Fruit fly (Drosophila melanogaster) whole organism, prepupa: ENCODE results near the gene MED4.
A peak's percentile ranks its signal among the peaks of the same experiment; 100 is the strongest.

Source experiments
- Blimp-1 ChIP-seq: fragments of 200-800 bp; sonication (Bioruptor generic); optimal IDR thresholded peaks from 3 replicates; lab custom pipeline; 2017; ENCODE audit warnings: missing biosample characterization, missing genetic modification characterization, mild to moderate bottlenecking, moderate library complexity, missing genetic modification reagents
- CG10669 ChIP-seq: fragments of 200-800 bp; sonication (Bioruptor generic); optimal IDR thresholded peaks from 3 replicates; lab custom pipeline; 2018; ENCODE audit warnings: missing biosample characterization, mild to moderate bottlenecking, missing genetic modification characterization, moderate library complexity
- CG11294 ChIP-seq: fragments of 200-800 bp; sonication (Bioruptor generic); IDR thresholded peaks from 2 replicates; pipeline ENCODE4 v1.3.6; 2022; ENCODE audit warnings: missing biosample characterization, missing genetic modification characterization
- CG11762 ChIP-seq: fragments of 200-800 bp; sonication (Bioruptor generic); optimal IDR thresholded peaks from 3 replicates; lab custom pipeline; 2016; ENCODE audit warnings: missing biosample characterization, missing genetic modification characterization; ENCODE audit not compliant: insufficient read depth
- CG11902 ChIP-seq: fragments of 200-800 bp; sonication (Bioruptor generic); optimal IDR thresholded peaks from 3 replicates; lab custom pipeline; 2016; ENCODE audit warnings: missing biosample characterization, missing genetic modification characterization
- CG15336 ChIP-seq: fragments of 200-800 bp; sonication (Bioruptor generic); IDR thresholded peaks from 2 replicates; pipeline ENCODE4 v1.3.6; 2022; ENCODE audit warnings: missing biosample characterization, missing genetic modification characterization
- CG1621 ChIP-seq: fragments of 200-800 bp; sonication (Bioruptor generic); optimal IDR thresholded peaks from 3 replicates; lab custom pipeline; 2018; ENCODE audit warnings: missing biosample characterization, mild to moderate bottlenecking, missing genetic modification characterization
- CG16779 ChIP-seq: fragments of 200-800 bp; sonication (Bioruptor generic); optimal IDR thresholded peaks from 3 replicates; lab custom pipeline; 2017; ENCODE audit warnings: missing biosample characterization, mild to moderate bottlenecking, missing genetic modification characterization
- CG32006 ChIP-seq: fragments of 200-800 bp; sonication (Bioruptor generic); optimal IDR thresholded peaks from 3 replicates; lab custom pipeline; 2017; ENCODE audit warnings: missing biosample characterization, mild to moderate bottlenecking, missing genetic modification characterization
- CG3919 ChIP-seq: fragments of 200-800 bp; sonication (Bioruptor generic); optimal IDR thresholded peaks from 3 replicates; lab custom pipeline; 2016; ENCODE audit warnings: missing biosample characterization, missing genetic modification characterization
- CG4318 ChIP-seq: fragments of 200-800 bp; sonication (Bioruptor generic); optimal IDR thresholded peaks from 3 replicates; lab custom pipeline; 2017; ENCODE audit warnings: missing biosample characterization, mild to moderate bottlenecking, missing genetic modification characterization
- CG6163 ChIP-seq: fragments of 200-800 bp; sonication (Bioruptor generic); IDR thresholded peaks from 3 replicates; pipeline ENCODE4 v1.3.6; 2022; ENCODE audit warnings: missing biosample characterization, missing genetic modification characterization
- CG6276 ChIP-seq: fragments of 200-800 bp; sonication (Bioruptor generic); optimal IDR thresholded peaks from 2 replicates; lab custom pipeline; 2017; ENCODE audit warnings: missing biosample characterization, mild to moderate bottlenecking, missing genetic modification characterization
- CG6792 ChIP-seq: fragments of 200-800 bp; sonication (Bioruptor generic); optimal IDR thresholded peaks from 3 replicates; lab custom pipeline; 2016; ENCODE audit warnings: missing biosample characterization, missing genetic modification characterization
- CG6808 ChIP-seq: fragments of 200-800 bp; sonication (Bioruptor generic); optimal IDR thresholded peaks from 3 replicates; lab custom pipeline; 2017; ENCODE audit warnings: missing biosample characterization, missing genetic modification characterization, mild to moderate bottlenecking, moderate library complexity, missing genetic modification reagents
- CG6854 ChIP-seq: fragments of 200-800 bp; sonication (Bioruptor generic); optimal IDR thresholded peaks from 2 replicates; lab custom pipeline; 2017; ENCODE audit warnings: missing biosample characterization, mild to moderate bottlenecking, missing genetic modification characterization
- CG7368 ChIP-seq: fragments of 200-800 bp; sonication (Bioruptor generic); optimal IDR thresholded peaks from 3 replicates; lab custom pipeline; 2016; ENCODE audit warnings: missing biosample characterization, missing genetic modification characterization
- CG8119 ChIP-seq: fragments of 200-800 bp; sonication (Bioruptor generic); IDR thresholded peaks from 3 replicates; pipeline ENCODE4 v1.3.6; 2022; ENCODE audit warnings: missing biosample characterization, missing genetic modification characterization
- CG8319 ChIP-seq: fragments of 200-800 bp; sonication (Bioruptor generic); optimal IDR thresholded peaks from 3 replicates; lab custom pipeline; 2016; ENCODE audit warnings: missing biosample characterization, missing genetic modification characterization
- CG8632 ChIP-seq: fragments of 200-800 bp; sonication (Bioruptor generic); optimal IDR thresholded peaks from 3 replicates; lab custom pipeline; 2016; ENCODE audit warnings: missing biosample characterization, missing genetic modification characterization
- Eip75B ChIP-seq: fragments of 200-800 bp; sonication (Bioruptor generic); optimal IDR thresholded peaks from 3 replicates; lab custom pipeline; 2016; ENCODE audit warnings: missing biosample characterization, missing genetic modification characterization
- Eip78C ChIP-seq: fragments of 200-800 bp; sonication (Bioruptor generic); peaks from one replicate; lab custom pipeline; 2016; ENCODE audit warnings: missing biosample characterization, missing genetic modification characterization
- Ets21C ChIP-seq: fragments of 200-800 bp; sonication (Bioruptor generic); optimal IDR thresholded peaks from 3 replicates; lab custom pipeline; 2016; ENCODE audit warnings: missing biosample characterization, missing genetic modification characterization
- Gug ChIP-seq: fragments of 200-800 bp; sonication (Bioruptor generic); IDR thresholded peaks from 2 replicates; pipeline ENCODE4 v1.3.6; 2022; ENCODE audit warnings: missing biosample characterization, missing genetic modification characterization
- Hr39 ChIP-seq: fragments of 200-800 bp; sonication (Bioruptor generic); optimal IDR thresholded peaks from 2 replicates; lab custom pipeline; 2016; ENCODE audit warnings: missing biosample characterization, missing genetic modification characterization
- Hr4 ChIP-seq: fragments of 200-800 bp; sonication (Bioruptor generic); optimal IDR thresholded peaks from 3 replicates; lab custom pipeline; 2016; ENCODE audit warnings: missing biosample characterization, missing genetic modification characterization
- Met ChIP-seq: fragments of 200-800 bp; sonication (Bioruptor generic); optimal IDR thresholded peaks from 3 replicates; lab custom pipeline; 2016; ENCODE audit warnings: missing biosample characterization, missing genetic modification characterization
- OdsH ChIP-seq: fragments of 200-800 bp; sonication (Bioruptor generic); optimal IDR thresholded peaks from 3 replicates; lab custom pipeline; 2016; ENCODE audit warnings: missing biosample characterization, missing genetic modification characterization
- Smox ChIP-seq: fragments of 200-800 bp; sonication (Bioruptor generic); optimal IDR thresholded peaks from 3 replicates; lab custom pipeline; 2016; ENCODE audit warnings: missing biosample characterization, missing genetic modification characterization
- Sox102F ChIP-seq: fragments of 200-800 bp; sonication (Bioruptor generic); optimal IDR thresholded peaks from 2 replicates; lab custom pipeline; 2016; ENCODE audit warnings: missing biosample characterization, mild to moderate bottlenecking, missing genetic modification characterization
- Sox15 ChIP-seq: fragments of 200-800 bp; sonication (Bioruptor generic); optimal IDR thresholded peaks from 3 replicates; lab custom pipeline; 2016; ENCODE audit warnings: missing biosample characterization, missing genetic modification characterization
- acj6 ChIP-seq: fragments of 200-800 bp; sonication (Bioruptor generic); optimal IDR thresholded peaks from 3 replicates; lab custom pipeline; 2016; ENCODE audit warnings: missing biosample characterization, missing genetic modification characterization
- cyc ChIP-seq: fragments of 200-800 bp; sonication (Bioruptor generic); optimal IDR thresholded peaks from 3 replicates; lab custom pipeline; 2016; ENCODE audit warnings: missing biosample characterization, missing genetic modification characterization
- eg ChIP-seq: fragments of 200-800 bp; sonication (Bioruptor generic); IDR thresholded peaks from 3 replicates; pipeline ENCODE4 v1.3.6; 2022; ENCODE audit warnings: missing biosample characterization, missing genetic modification characterization
- esn ChIP-seq: fragments of 200-800 bp; sonication (Bioruptor generic); optimal IDR thresholded peaks from 2 replicates; lab custom pipeline; 2016; ENCODE audit warnings: missing biosample characterization, mild to moderate bottlenecking, missing genetic modification characterization, moderate library complexity
- fd59A ChIP-seq: fragments of 200-800 bp; sonication (Bioruptor generic); optimal IDR thresholded peaks from 2 replicates; lab custom pipeline; 2017; ENCODE audit warnings: missing biosample characterization, mild to moderate bottlenecking, missing genetic modification characterization, missing genetic modification reagents
- fd85E ChIP-seq: fragments of 200-800 bp; sonication (Bioruptor generic); optimal IDR thresholded peaks from 3 replicates; lab custom pipeline; 2016; ENCODE audit warnings: missing biosample characterization, missing genetic modification characterization
- lz ChIP-seq: fragments of 200-800 bp; sonication (Bioruptor generic); optimal IDR thresholded peaks from 3 replicates; lab custom pipeline; 2016; ENCODE audit warnings: missing biosample characterization, missing genetic modification characterization
- net ChIP-seq: fragments of 200-800 bp; sonication (Bioruptor generic); optimal IDR thresholded peaks from 3 replicates; lab custom pipeline; 2016; ENCODE audit warnings: missing biosample characterization, missing genetic modification characterization
- pdm3 ChIP-seq: fragments of 200-800 bp; sonication (Bioruptor generic); optimal IDR thresholded peaks from 3 replicates; lab custom pipeline; 2016; ENCODE audit warnings: missing biosample characterization, missing genetic modification characterization
- salr ChIP-seq, 2 experiments: fragments of 200-800 bp; sonication (Bioruptor generic); optimal IDR thresholded peaks; 3 replicates each; lab custom pipeline; 2016 to 2018; ENCODE audit warnings: missing biosample characterization in 2 of 2, missing genetic modification characterization in 2 of 2, mild to moderate bottlenecking in 1 of 2
- spab ChIP-seq: fragments of 200-800 bp; sonication (Bioruptor generic); optimal IDR thresholded peaks from 2 replicates; lab custom pipeline; 2017; ENCODE audit warnings: missing biosample characterization, mild to moderate bottlenecking, missing genetic modification characterization, missing genetic modification reagents
- svp ChIP-seq: fragments of 200-800 bp; sonication (Bioruptor generic); peaks from one replicate; lab custom pipeline; 2016; ENCODE audit warnings: missing biosample characterization, missing genetic modification characterization
- topi ChIP-seq: fragments of 200-800 bp; sonication (Bioruptor generic); optimal IDR thresholded peaks from 3 replicates; lab custom pipeline; 2016; ENCODE audit warnings: missing biosample characterization, missing genetic modification characterization
- vri ChIP-seq: fragments of 200-800 bp; sonication (Bioruptor generic); optimal IDR thresholded peaks from 3 replicates; lab custom pipeline; 2016; ENCODE audit warnings: missing biosample characterization, mild to moderate bottlenecking, missing genetic modification characterization

Gene MED4

DNA sequence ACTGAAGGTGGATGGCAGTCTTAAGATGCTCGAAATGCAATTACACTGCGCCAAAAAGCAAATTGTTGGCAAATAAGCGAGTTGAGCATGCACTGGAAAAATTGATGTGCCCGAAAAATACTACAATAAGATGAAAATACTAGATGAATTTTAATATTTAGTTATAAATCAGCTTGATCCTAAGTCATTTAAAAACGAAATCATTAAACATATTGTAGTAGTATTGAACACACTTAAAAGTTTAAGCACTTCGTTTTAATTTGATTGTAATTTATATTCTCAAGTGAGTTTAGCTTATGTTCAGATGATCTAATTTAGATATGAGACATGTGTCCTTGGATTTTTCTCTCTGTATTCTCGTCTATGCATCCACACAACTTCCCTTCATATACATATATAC lies 12.1 kb upstream of the MED4 start (continued):
- TF ChIP-seq Sox15 (GFP tag; lab: Kevin White, UChicago): no peak
- peak; percentile 45 for TF ChIP-seq CG6276 (GFP tag; lab: Kevin White, UChicago)
- TF ChIP-seq CG8319: peak; percentile 30
- peak; percentile 28 for TF ChIP-seq CG6792 (GFP tag; lab: Kevin White, UChicago)
- no peak for TF ChIP-seq lz (GFP tag; lab: Kevin White, UChicago)
- no peak for TF ChIP-seq Smox (GFP tag; lab: Kevin White, UChicago)
- TF ChIP-seq fd85E (GFP tag; lab: Kevin White, UChicago): no peak
- TF ChIP-seq CG6808: peak; percentile 71
- TF ChIP-seq Gug (GFP tag; lab: Robert Waterston, UW): peak; percentile 15; the same call in 1 of the 2 replicates
- TF ChIP-seq Hr39 (GFP tag; lab: Kevin White, UChicago): peak; percentile 7
- peak; percentile 41 for TF ChIP-seq CG11902 (GFP tag; lab: Kevin White, UChicago)
- TF ChIP-seq fd59A (GFP tag; lab: Kevin White, UChicago): peak; percentile 21
- peak; percentile 25 for TF ChIP-seq Eip75B
- peak; percentile 35 for TF ChIP-seq CG7368 (GFP tag; lab: Kevin White, UChicago)
- peak; percentile 60 for TF ChIP-seq svp
- TF ChIP-seq CG11762 (GFP tag; lab: Kevin White, UChicago): peak; percentile 43
- TF ChIP-seq Ets21C (GFP tag; lab: Kevin White, UChicago): no peak
- TF ChIP-seq CG3919 (GFP tag; lab: Kevin White, UChicago): peak; percentile 65
- TF ChIP-seq pdm3: peak; percentile 32

DNA sequence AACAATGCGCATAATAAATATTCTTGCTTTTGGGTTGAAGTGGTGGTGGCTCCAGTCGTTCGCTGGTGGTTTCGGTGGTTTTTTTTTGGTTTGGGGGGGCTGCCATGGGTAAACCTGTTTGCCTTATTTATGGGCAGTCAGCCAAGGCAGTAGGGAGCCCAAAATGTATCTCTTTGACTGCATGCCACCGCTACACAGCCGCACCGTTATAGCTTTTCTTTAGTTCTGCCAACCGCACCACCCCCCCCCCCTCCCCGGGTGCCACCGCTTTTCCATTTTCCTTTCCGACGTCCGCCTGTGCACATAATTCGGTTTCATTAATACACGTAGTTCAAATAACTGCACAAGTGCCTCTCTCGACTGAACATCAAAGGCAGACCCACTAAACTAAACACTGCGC lies 7.9 kb upstream of the MED4 start:
- no peak for TF ChIP-seq CG15336 (GFP tag; lab: Robert Waterston, UW)
- no peak for TF ChIP-seq CG8319
- 0 out of 3 replicates have a peak, but pooled peaks have one; percentile 42 for TF ChIP-seq eg
- no peak for TF ChIP-seq CG16779 (tag; lab: Kevin White, UChicago)
- no peak for TF ChIP-seq CG11294 (GFP tag; lab: Robert Waterston, UW)

DNA sequence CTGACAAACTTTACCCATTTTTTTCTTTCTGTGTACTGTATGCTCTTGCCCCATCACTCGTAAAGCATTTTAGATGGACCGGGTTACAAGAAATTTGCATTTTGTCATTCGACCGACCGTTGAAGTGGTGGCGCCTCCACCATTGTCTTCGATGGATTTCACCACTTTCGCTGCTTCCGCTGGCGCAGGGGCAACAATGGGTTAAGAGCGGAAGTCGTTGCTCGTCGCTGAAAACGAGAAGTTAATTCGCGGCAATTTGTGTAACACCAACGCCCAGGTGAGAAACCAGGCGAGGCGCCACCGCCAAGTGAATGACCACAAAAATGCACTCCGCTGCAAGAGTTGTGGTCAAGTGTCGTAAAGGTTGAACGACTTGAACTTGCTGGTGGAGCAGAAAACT lies 4.4 kb upstream of the MED4 start:
- peak; percentile 46 for TF ChIP-seq svp
- TF ChIP-seq CG6163 (GFP tag; lab: Robert Waterston, UW): no peak; the same call in 2 of the 3 replicates
- TF ChIP-seq Eip78C (GFP tag; lab: Kevin White, UChicago): peak; percentile 41
- TF ChIP-seq, all 60 proteins: peak for 2

dm6 chr3L:7249167-7249566 lies 1.2 kb downstream of the MED4 start, which contains the start of gene Cdc27:
Gene Cdc27, minus strand, starts transcription at chr3L:7249340.
- 0 out of 2 replicates have a peak, but pooled peaks have one; percentile 12 for TF ChIP-seq CG15336 (GFP tag; lab: Robert Waterston, UW)
- no peak for TF ChIP-seq CG4318
- no peak for TF ChIP-seq acj6 (GFP tag; lab: Kevin White, UChicago)
- no peak for TF ChIP-seq Gug (GFP tag; lab: Robert Waterston, UW)
- no peak for TF ChIP-seq CG6808
- no peak for TF ChIP-seq CG10669 (GFP tag; lab: Kevin White, UChicago)
- no peak for TF ChIP-seq CG1621 (tag; lab: Kevin White, UChicago)
- TF ChIP-seq net (GFP tag; lab: Kevin White, UChicago): no peak
- no peak for TF ChIP-seq CG8632
- TF ChIP-seq CG6854 (GFP tag; lab: Kevin White, UChicago): no peak
- peak; percentile 29 for TF ChIP-seq Eip75B
- no peak for TF ChIP-seq fd85E (GFP tag; lab: Kevin White, UChicago)
- TF ChIP-seq svp: no peak
- no peak for TF ChIP-seq spab
- no peak for TF ChIP-seq CG32006 (GFP tag; lab: Kevin White, UChicago)
- TF ChIP-seq OdsH (GFP tag; lab: Kevin White, UChicago): peak; percentile 9
- TF ChIP-seq Hr4 (GFP tag; lab: Kevin White, UChicago): peak; percentile 34
- TF ChIP-seq cyc (GFP tag; lab: Kevin White, UChicago): peak; percentile 29
- peak; percentile 50; the same call in 1 of the 3 replicates for TF ChIP-seq CG6163 (GFP tag; lab: Robert Waterston, UW)
- peak; percentile 4 for TF ChIP-seq Met (GFP tag; lab: Kevin White, UChicago)
- no peak for TF ChIP-seq CG11762 (GFP tag; lab: Kevin White, UChicago)
- no peak for TF ChIP-seq CG6276 (GFP tag; lab: Kevin White, UChicago)
- TF ChIP-seq Sox102F (GFP tag; lab: Kevin White, UChicago): no peak
- no peak for TF ChIP-seq salr (GFP tag; optimal IDR thresholded peaks at IDR 0.05; lab: Kevin White, UChicago)
- no peak for TF ChIP-seq Blimp-1 (GFP tag; lab: Kevin White, UChicago)
- peak; percentile 20; the same call in 1 of the 3 replicates for TF ChIP-seq CG8119 (GFP tag; lab: Robert Waterston, UW)
- peak; percentile 8 for TF ChIP-seq topi
- TF ChIP-seq Sox15 (GFP tag; lab: Kevin White, UChicago): no peak
- TF ChIP-seq CG16779 (tag; lab: Kevin White, UChicago): no peak
- TF ChIP-seq Smox (GFP tag; lab: Kevin White, UChicago): peak; percentile 4
- no peak for TF ChIP-seq CG11902 (GFP tag; lab: Kevin White, UChicago)
- peak; percentile 39 for TF ChIP-seq esn (GFP tag; lab: Kevin White, UChicago)
- no peak for TF ChIP-seq vri
